Fruit fly (Drosophila melanogaster): ENCODE measurements around the gene CG2680.

Gene CG2680

DNA sequence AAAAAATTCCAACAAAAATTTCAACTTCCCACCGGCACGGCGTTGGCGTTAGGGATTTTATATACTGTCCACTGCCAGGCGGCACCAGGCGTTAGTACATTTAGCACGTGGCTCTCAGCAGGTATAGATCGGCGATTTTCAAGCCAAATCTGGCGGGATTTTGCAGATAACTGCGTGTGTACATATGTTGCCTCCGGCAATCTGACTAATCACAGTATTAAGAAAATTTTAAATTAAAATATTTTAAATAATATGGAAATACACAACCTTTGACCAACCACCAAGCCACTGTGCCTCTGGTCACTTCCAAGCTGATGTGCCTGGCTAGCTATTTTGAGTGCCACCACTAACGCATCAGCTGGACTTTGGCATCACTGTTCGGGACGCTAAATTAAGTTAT, 24.9 kb upstream of the CG2680 start, which contains the start of the genes ttm50 and CG2712 (continued):
- TF ChIP-seq CG10366 (GFP tag; IDR thresholded peaks at IDR 0.05) (no peak; the same call in 1 of the 2 replicates), CG6654 (GFP tag; optimal IDR thresholded peaks at IDR 0.05) (no peak), HLHmδ (GFP tag; optimal IDR thresholded peaks at IDR 0.05) (no peak), CG8089 (GFP tag; optimal IDR thresholded peaks at IDR 0.05) (no peak), CG17186 (GFP tag; optimal IDR thresholded peaks at IDR 0.05) (peak; percentile 94), bigmax (GFP tag; optimal IDR thresholded peaks at IDR 0.05) (no peak), CG4854 (GFP tag; optimal IDR thresholded peaks at IDR 0.05) (no peak), ro (GFP tag; IDR thresholded peaks at IDR 0.05) (no peak), CG7556 (GFP tag; optimal IDR thresholded peaks at IDR 0.05) (peak; percentile 48), Mrtf (GFP tag; IDR thresholded peaks at IDR 0.05) (peak; percentile 53; the same call in 1 of the 3 replicates), pzg (GFP tag; optimal IDR thresholded peaks at IDR 0.05) (peak; percentile 56), CG9876 (GFP tag; optimal IDR thresholded peaks at IDR 0.05) (no peak), Dek (tag; optimal IDR thresholded peaks at IDR 0.05) (peak; percentile 63), Ets65A (GFP tag) (peak; percentile 62), Sry-δ (GFP tag; optimal IDR thresholded peaks at IDR 0.05) (peak; percentile 31), nom (GFP tag; optimal IDR thresholded peaks at IDR 0.05) (peak; percentile 34), CG3847 (GFP tag; IDR thresholded peaks at IDR 0.05) (peak; percentile 57), chn (GFP tag; optimal IDR thresholded peaks at IDR 0.05) (peak; percentile 25), CG10543 (GFP tag; optimal IDR thresholded peaks at IDR 0.05) (peak; percentile 81), h (optimal IDR thresholded peaks at IDR 0.05) (no peak), CG11723 (GFP tag; optimal IDR thresholded peaks at IDR 0.05) (no peak), Doc3 (GFP tag; IDR thresholded peaks at IDR 0.05; ENCODE audit: partially characterized antibody) (no peak), CG12942 (GFP tag; optimal IDR thresholded peaks at IDR 0.05) (no peak), CG30403 (GFP tag; optimal IDR thresholded peaks at IDR 0.05) (peak; percentile 73), Dref (GFP tag; IDR thresholded peaks at IDR 0.05) (0 out of 2 replicates have a peak, but pooled peaks have one; percentile 31), Eip74EF (GFP tag; optimal IDR thresholded peaks at IDR 0.05) (no peak), CG2712 (tag; optimal IDR thresholded peaks at IDR 0.05) (peak; percentile 93), Fer3 (tag; optimal IDR thresholded peaks at IDR 0.05) (peak; percentile 44), CG13123 (GFP tag; optimal IDR thresholded peaks at IDR 0.05) (no peak), cad (GFP tag; optimal IDR thresholded peaks at IDR 0.05) (no peak), tup (GFP tag; optimal IDR thresholded peaks at IDR 0.05) (no peak)

DNA sequence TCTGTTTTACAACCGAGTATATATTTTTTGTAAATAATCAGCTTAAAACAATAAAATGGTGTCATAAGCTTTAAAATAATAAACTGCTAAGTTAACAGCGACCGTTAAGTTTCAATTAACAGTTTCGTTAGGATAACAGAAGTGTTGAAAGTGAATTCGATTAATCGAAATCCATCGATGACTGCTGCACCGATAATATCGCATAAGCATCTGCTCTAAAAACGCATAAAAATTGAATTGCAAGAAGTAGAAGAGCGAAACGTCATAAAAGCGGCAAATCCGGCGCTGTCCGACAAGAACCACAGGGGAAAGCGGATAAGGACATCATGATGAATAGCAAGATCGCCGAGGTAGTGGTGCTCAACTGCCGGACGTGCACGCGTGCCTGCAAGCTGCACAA, 20.3 kb upstream of the CG2680 start, which contains the start of gene dwg:
TSS of gene dwg (plus strand) at position 193 of the 400 bp plus-strand sequence.
- TF ChIP-seq CG18599 (GFP tag; optimal IDR thresholded peaks at IDR 0.05) (no peak), NfI (GFP tag; optimal IDR thresholded peaks at IDR 0.05) (no peak), HLH3B (GFP tag; IDR thresholded peaks at IDR 0.05) (no peak), CG14050 (GFP tag; IDR thresholded peaks at IDR 0.05) (no peak), tup (GFP tag; optimal IDR thresholded peaks at IDR 0.05) (no peak), pfk (GFP tag; optimal IDR thresholded peaks at IDR 0.05) (no peak), zfh1 (GFP tag; IDR thresholded peaks at IDR 0.05) (no peak), CG15514 (GFP tag; optimal IDR thresholded peaks at IDR 0.05) (peak; percentile 57), CG4707 (GFP tag; optimal IDR thresholded peaks at IDR 0.05) (no peak), CG17568 (GFP tag; optimal IDR thresholded peaks at IDR 0.05) (no peak), CG10654 (GFP tag; optimal IDR thresholded peaks at IDR 0.05) (no peak), CG16863 (GFP tag; optimal IDR thresholded peaks at IDR 0.05) (no peak), emc (GFP tag; optimal IDR thresholded peaks at IDR 0.05) (no peak), Mad (GFP tag; optimal IDR thresholded peaks at IDR 0.05) (no peak), sc (optimal IDR thresholded peaks at IDR 0.05) (no peak), sc (GFP tag; optimal IDR thresholded peaks at IDR 0.05) (no peak), CkIIα-i1 (GFP tag; IDR thresholded peaks at IDR 0.05) (no peak), ap (GFP tag; IDR thresholded peaks at IDR 0.05) (no peak), CG33213 (GFP tag; optimal IDR thresholded peaks at IDR 0.05) (no peak), Aef1 (GFP tag; IDR thresholded peaks at IDR 0.05) (no peak), CG43689 (GFP tag; IDR thresholded peaks at IDR 0.05) (no peak), CG8290 (GFP tag; optimal IDR thresholded peaks at IDR 0.05) (no peak), CG8290 (tag; optimal IDR thresholded peaks at IDR 0.05) (no peak), CG7839 (tag; optimal IDR thresholded peaks at IDR 0.05) (no peak)

All from whole organism, embryonic.